Fruit fly (Drosophila melanogaster) whole organism, embryonic: ENCODE measurements around the gene Gr64a.

Experiments
- Ada2b ChIP-seq: fragments of 200-800 bp; sonication (Bioruptor generic); IDR thresholded peaks from 2 replicates; pipeline ENCODE4 v1.3.6; 2022; ENCODE audit warnings: missing biosample characterization, missing genetic modification characterization
- Atf3 ChIP-seq: fragments of 200-800 bp; sonication (Bioruptor generic); optimal IDR thresholded peaks from 3 replicates; lab custom pipeline; 2016; ENCODE audit warnings: missing biosample characterization, missing genetic modification characterization
- Bdp1 ChIP-seq: fragments of 200-800 bp; sonication (Bioruptor generic); optimal IDR thresholded peaks from 3 replicates; lab custom pipeline; 2016; ENCODE audit warnings: missing biosample characterization, missing genetic modification characterization
- CG10979 ChIP-seq: fragments of 200-800 bp; sonication (Bioruptor generic); optimal IDR thresholded peaks from 2 replicates; lab custom pipeline; 2018; ENCODE audit warnings: missing biosample characterization, mild to moderate bottlenecking, missing genetic modification characterization, moderate library complexity
- CG11456 ChIP-seq: fragments of 200-800 bp; sonication (Bioruptor generic); IDR thresholded peaks from 3 replicates; pipeline ENCODE4 v1.3.6; 2022; ENCODE audit warnings: missing biosample characterization, missing genetic modification characterization
- CG11696 ChIP-seq: fragments of 200-800 bp; sonication (Bioruptor generic); IDR thresholded peaks from 2 replicates; pipeline ENCODE4 v1.3.6; 2022; ENCODE audit warnings: missing biosample characterization, missing genetic modification characterization
- CG12659 ChIP-seq: fragments of 200-800 bp; sonication (Bioruptor generic); optimal IDR thresholded peaks from 3 replicates; lab custom pipeline; 2017; ENCODE audit warnings: mild to moderate bottlenecking, missing biosample characterization, missing genetic modification reagents, missing genetic modification characterization
- CG13123 ChIP-seq: fragments of 200-800 bp; sonication (Bioruptor generic); optimal IDR thresholded peaks from 2 replicates; lab custom pipeline; 2016; ENCODE audit warnings: missing biosample characterization, missing genetic modification characterization
- CG13775 ChIP-seq: fragments of 200-800 bp; sonication (Bioruptor generic); optimal IDR thresholded peaks from 3 replicates; lab custom pipeline; 2017; ENCODE audit warnings: missing biosample characterization, mild to moderate bottlenecking, missing genetic modification characterization
- CG1602 ChIP-seq: fragments of 200-800 bp; sonication (Bioruptor generic); optimal IDR thresholded peaks from 3 replicates; lab custom pipeline; 2016; ENCODE audit warnings: missing biosample characterization, missing genetic modification characterization
- CG16815 ChIP-seq: fragments of 200-800 bp; sonication (Bioruptor generic); optimal IDR thresholded peaks from 3 replicates; lab custom pipeline; 2017; ENCODE audit warnings: missing biosample characterization, mild to moderate bottlenecking, missing genetic modification characterization
- CG17361 ChIP-seq: fragments of 200-800 bp; sonication (Bioruptor generic); IDR thresholded peaks from 3 replicates; pipeline ENCODE4 v1.3.6; 2022; ENCODE audit warnings: missing biosample characterization, missing genetic modification characterization
- CG4424 ChIP-seq: fragments of 200-800 bp; sonication (Bioruptor generic); optimal IDR thresholded peaks from 3 replicates; lab custom pipeline; 2016; ENCODE audit warnings: missing biosample characterization, missing genetic modification characterization
- CG7928 ChIP-seq: fragments of 200-800 bp; sonication (Bioruptor generic); optimal IDR thresholded peaks from 2 replicates; lab custom pipeline; 2017; ENCODE audit warnings: missing biosample characterization, mild to moderate bottlenecking, missing genetic modification characterization
- CG9876 ChIP-seq: fragments of 200-800 bp; sonication (Bioruptor generic); optimal IDR thresholded peaks from 2 replicates; lab custom pipeline; 2016; ENCODE audit warnings: missing biosample characterization, missing genetic modification characterization
- CkIIα-i1 ChIP-seq: fragments of 200-800 bp; sonication (Bioruptor generic); IDR thresholded peaks from 2 replicates; pipeline ENCODE4 v1.3.6; 2022; ENCODE audit warnings: missing biosample characterization, missing genetic modification characterization
- Dek ChIP-seq: fragments of 200-800 bp; sonication (Bioruptor generic); optimal IDR thresholded peaks from 3 replicates; lab custom pipeline; 2019; ENCODE audit warnings: missing biosample characterization, mild to moderate bottlenecking, missing genetic modification characterization, moderate library complexity
- H2.0 ChIP-seq: fragments of 200-800 bp; sonication (Bioruptor generic); IDR thresholded peaks from 2 replicates; pipeline ENCODE4 v1.3.6; 2022; ENCODE audit warnings: missing biosample characterization, missing genetic modification characterization
- Hmr ChIP-seq: fragments of 200-800 bp; sonication (Bioruptor generic); optimal IDR thresholded peaks from 3 replicates; lab custom pipeline; 2017; ENCODE audit warnings: mild to moderate bottlenecking, missing biosample characterization, missing genetic modification reagents, missing genetic modification characterization
- Jarid2 ChIP-seq: fragments of 200-800 bp; sonication (Bioruptor generic); optimal IDR thresholded peaks from 3 replicates; lab custom pipeline; 2017; ENCODE audit warnings: mild to moderate bottlenecking, missing biosample characterization, missing genetic modification reagents, missing genetic modification characterization
- Meics ChIP-seq: fragments of 200-800 bp; sonication (Bioruptor generic); optimal IDR thresholded peaks from 2 replicates; lab custom pipeline; 2017; ENCODE audit warnings: missing biosample characterization, mild to moderate bottlenecking, missing genetic modification characterization
- NC2α ChIP-seq: fragments of 200-800 bp; sonication (Bioruptor generic); optimal IDR thresholded peaks from 2 replicates; lab custom pipeline; 2016; ENCODE audit warnings: missing biosample characterization, missing genetic modification characterization
- NK7.1 ChIP-seq: fragments of 200-800 bp; sonication (Bioruptor generic); optimal IDR thresholded peaks from 3 replicates; lab custom pipeline; 2016; ENCODE audit warnings: missing biosample characterization, missing genetic modification characterization
- Ptx1 ChIP-seq: fragments of 200-800 bp; sonication (Bioruptor generic); IDR thresholded peaks from 2 replicates; pipeline ENCODE4 v1.3.6; 2022; ENCODE audit warnings: missing biosample characterization, missing genetic modification characterization
- Stat92E ChIP-seq, 3 experiments: fragments of >200 bp in 2 of 3; fragments of 200-800 bp in 1 of 3; sonication (Bioruptor generic) in 1 of 3; optimal IDR thresholded peaks; 2 replicates each; lab custom pipeline; 2017 to 2019; ENCODE audit warnings: missing biosample characterization in 3 of 3, missing genetic modification characterization in 3 of 3, mild to moderate bottlenecking in 1 of 3, moderate library complexity in 1 of 3
- az2 ChIP-seq: fragments of 200-800 bp; sonication (Bioruptor generic); optimal IDR thresholded peaks from 3 replicates; lab custom pipeline; 2016; ENCODE audit warnings: missing biosample characterization, missing genetic modification characterization
- chinmo ChIP-seq: fragments of 200-800 bp; sonication (Bioruptor generic); IDR thresholded peaks from 4 replicates; pipeline ENCODE4 v1.3.6; 2022; ENCODE audit warnings: missing biosample characterization, missing genetic modification characterization; ENCODE audit not compliant: partially characterized antibody
- cwo ChIP-seq: fragments of 200-800 bp; sonication (Bioruptor generic); optimal IDR thresholded peaks from 3 replicates; lab custom pipeline; 2017; ENCODE audit warnings: missing biosample characterization, missing genetic modification characterization, mild to moderate bottlenecking, moderate library complexity, missing genetic modification reagents
- dati ChIP-seq: fragments of 200-800 bp; sonication (Bioruptor generic); IDR thresholded peaks from 2 replicates; pipeline ENCODE4 v1.3.6; 2022; ENCODE audit warnings: missing biosample characterization, missing genetic modification characterization
- en ChIP-seq: fragments of 200-800 bp; sonication (Bioruptor generic); optimal IDR thresholded peaks from 2 replicates; lab custom pipeline; 2016; ENCODE audit warnings: missing biosample characterization, missing genetic modification characterization
- esg ChIP-seq: fragments of 200-800 bp; sonication (Bioruptor generic); conservative IDR thresholded peaks from 2 replicates; pipeline ENCODE4 v1.3.6; 2022; ENCODE audit warnings: missing biosample characterization, missing genetic modification characterization
- fd3F ChIP-seq: fragments of 200-800 bp; sonication (Bioruptor generic); optimal IDR thresholded peaks from 2 replicates; lab custom pipeline; 2018; ENCODE audit warnings: missing biosample characterization, mild to moderate bottlenecking, missing genetic modification characterization, moderate library complexity
- ftz-f1 ChIP-seq: fragments of 200-800 bp; sonication (Bioruptor generic); optimal IDR thresholded peaks from 2 replicates; lab custom pipeline; 2016; ENCODE audit warnings: missing biosample characterization, missing genetic modification characterization
- gsb-n ChIP-seq: fragments of 200-800 bp; sonication (Bioruptor generic); optimal IDR thresholded peaks from 3 replicates; lab custom pipeline; 2018; ENCODE audit warnings: missing biosample characterization, mild to moderate bottlenecking, missing genetic modification characterization
- ken ChIP-seq: fragments of 200-800 bp; sonication (Bioruptor generic); IDR thresholded peaks from 3 replicates; pipeline ENCODE4 v1.3.6; 2022; ENCODE audit warnings: missing biosample characterization, missing genetic modification characterization
- lmd ChIP-seq: fragments of 200-800 bp; sonication (Bioruptor generic); IDR thresholded peaks from 2 replicates; pipeline ENCODE4 v1.3.6; 2022; ENCODE audit warnings: missing biosample characterization, missing genetic modification characterization
- pan ChIP-seq, 4 experiments: fragments of >200 bp in 3 of 4; fragments of 200-800 bp in 1 of 4; sonication (Bioruptor generic) in 1 of 4; optimal IDR thresholded peaks in 3 of 4; IDR thresholded peaks in 1 of 4; 2 replicates each; pipeline versions ENCODE4 v1.3.6 to Lab custom; 2017 to 2022; ENCODE audit warnings: missing biosample characterization in 2 of 4, missing genetic modification characterization in 2 of 4, mixed read lengths in 1 of 4
- pita ChIP-seq: fragments of 200-800 bp; sonication (Bioruptor generic); optimal IDR thresholded peaks from 2 replicates; lab custom pipeline; 2017; ENCODE audit warnings: missing biosample characterization, mild to moderate bottlenecking, missing genetic modification characterization
- prd ChIP-seq, 3 experiments: fragments of >200 bp in 2 of 3; fragments of 200-800 bp in 1 of 3; sonication (Bioruptor generic) in 1 of 3; optimal IDR thresholded peaks in 2 of 3; IDR thresholded peaks in 1 of 3; 2 replicates in 2 of 3; 3 replicates in 1 of 3; pipeline versions ENCODE4 v1.3.6 to Lab custom; 2017 to 2022; ENCODE audit warnings: missing biosample characterization in 1 of 3, missing genetic modification characterization in 1 of 3
- run ChIP-seq: fragments of 200-800 bp; sonication (Bioruptor generic); optimal IDR thresholded peaks from 3 replicates; lab custom pipeline; 2018; ENCODE audit warnings: missing biosample characterization, mild to moderate bottlenecking, missing genetic modification characterization
- sna ChIP-seq: fragments of 200-800 bp; sonication (Bioruptor generic); IDR thresholded peaks from 2 replicates; pipeline ENCODE4 v1.3.6; 2022; ENCODE audit warnings: missing biosample characterization, missing genetic modification characterization; ENCODE audit not compliant: partially characterized antibody
- sqz ChIP-seq: fragments of 200-800 bp; sonication (Bioruptor generic); optimal IDR thresholded peaks from 3 replicates; lab custom pipeline; 2018; ENCODE audit warnings: missing biosample characterization, mild to moderate bottlenecking, missing genetic modification characterization
- tap ChIP-seq: fragments of 200-800 bp; optimal IDR thresholded peaks from 3 replicates; lab custom pipeline; 2019; ENCODE audit warnings: missing biosample characterization, mild to moderate bottlenecking, missing genetic modification characterization, moderate library complexity
- tna ChIP-seq: fragments of 200-800 bp; sonication (Bioruptor generic); IDR thresholded peaks from 2 replicates; pipeline ENCODE4 v1.3.6; 2022; ENCODE audit warnings: missing biosample characterization, missing genetic modification characterization; ENCODE audit not compliant: partially characterized antibody
- trem ChIP-seq: fragments of 200-800 bp; optimal IDR thresholded peaks from 3 replicates; lab custom pipeline; 2019; ENCODE audit warnings: missing biosample characterization, mild to moderate bottlenecking, missing genetic modification characterization, moderate library complexity
- unc-4 ChIP-seq: fragments of 200-800 bp; sonication (Bioruptor generic); IDR thresholded peaks from 2 replicates; pipeline ENCODE4 v1.3.6; 2022; ENCODE audit warnings: missing biosample characterization, missing genetic modification characterization; ENCODE audit not compliant: partially characterized antibody
- yki ChIP-seq: fragments of >200 bp; optimal IDR thresholded peaks from 3 replicates; lab custom pipeline; 2018
- zfh1 ChIP-seq: fragments of 200-800 bp; sonication (Bioruptor generic); IDR thresholded peaks from 3 replicates; pipeline ENCODE4 v1.3.6; 2022; ENCODE audit warnings: missing biosample characterization, missing genetic modification characterization

Gene Gr64a

dm6 chr3L:4070221-4070995, 43.8 kb downstream of the Gr64a start:
- TF ChIP-seq trem (tag; lab: Kevin White, UChicago) (peak; percentile 13), NC2α (GFP tag; lab: Kevin White, UChicago) (peak; percentile 72), Bdp1 (GFP tag; lab: Kevin White, UChicago) (peak; percentile 68), pita (GFP tag; lab: Kevin White, UChicago) (no peak), CG12659 (peak; percentile 87), run (tag; lab: Kevin White, UChicago) (peak; percentile 65), ftz-f1 (GFP tag; lab: Kevin White, UChicago) (no peak), Ada2b (GFP tag; lab: Robert Waterston, UW) (peak; percentile 95), az2 (GFP tag; lab: Kevin White, UChicago) (peak; percentile 85), Stat92E (GFP tag; optimal IDR thresholded peaks at IDR 0.05; lab: Kevin White, UChicago) (no peak), H2.0 (GFP tag; lab: Robert Waterston, UW) (peak; percentile 94), CG1602 (GFP tag; lab: Kevin White, UChicago) (peak; percentile 72), CG11696 (GFP tag; lab: Robert Waterston, UW) (peak; percentile 71), Meics (GFP tag; lab: Kevin White, UChicago) (peak; percentile 85), pan (optimal IDR thresholded peaks at IDR 0.05; lab: Kevin White, UChicago) (no peak), pan (GFP tag; optimal IDR thresholded peaks at IDR 0.05 in 1 of 2, IDR thresholded peaks at IDR 0.05 in 1 of 2) (peak in 1 of 2 experiments; percentile 94), CG10979 (peak; percentile 70), prd (optimal IDR thresholded peaks at IDR 0.05; lab: Kevin White, UChicago) (no peak), prd (GFP tag; IDR thresholded peaks at IDR 0.05; lab: Robert Waterston, UW) (peak; percentile 92), CG13123 (peak; percentile 69), CG7928 (peak; percentile 64), CG11456 (GFP tag; lab: Robert Waterston, UW) (peak; percentile 97), chinmo (GFP tag; lab: Robert Waterston, UW) (no peak), fd3F (peak; percentile 90), NK7.1 (GFP tag; lab: Kevin White, UChicago) (peak; percentile 66), Jarid2 (GFP tag; lab: Kevin White, UChicago) (peak; percentile 47), Dek (tag; lab: Kevin White, UChicago) (peak; percentile 84), CG17361 (peak; percentile 75), CkIIα-i1 (GFP tag; lab: Robert Waterston, UW) (no peak; the same call in 1 of the 2 replicates), cwo (GFP tag; lab: Kevin White, UChicago) (peak; percentile 79), lmd (GFP tag; lab: Robert Waterston, UW) (peak; percentile 95), Atf3 (GFP tag; lab: Kevin White, UChicago) (peak; percentile 76), ken (GFP tag; lab: Robert Waterston, UW) (peak; percentile 94), unc-4 (no peak), tna (GFP tag; lab: Robert Waterston, UW) (no peak), dati (peak; percentile 86), zfh1 (peak; percentile 89), en (peak; percentile 85), Ptx1 (GFP tag; lab: Robert Waterston, UW) (peak; percentile 95), CG16815 (peak; percentile 81), esg (GFP tag; lab: Robert Waterston, UW) (peak; percentile 92), yki (lab: Kevin White, UChicago) (no peak), CG13775 (GFP tag; lab: Kevin White, UChicago) (peak; percentile 70), tap (tag; lab: Kevin White, UChicago) (peak; percentile 85), sna (GFP tag; lab: Robert Waterston, UW) (no peak), CG4424 (GFP tag; lab: Kevin White, UChicago) (peak; percentile 73), CG9876 (GFP tag; lab: Kevin White, UChicago) (peak; percentile 81), sqz (peak; percentile 9), Hmr (GFP tag; lab: Kevin White, UChicago) (peak; percentile 88), gsb-n (peak; percentile 71)
